Worm (Caenorhabditis elegans) whole organism, L4 larva: ENCODE measurements around the gene chst-1.

Source experiments
- F44E2.7 ChIP-seq: fragments of 200-800 bp; sonication (Bioruptor generic); IDR thresholded peaks from 2 replicates; pipeline ENCODE4 v2.1.2; 2022; ENCODE audit warnings: missing genetic modification characterization, missing compliant biosample characterization
- ceh-28 ChIP-seq: fragments of 150-350 bp; optimal IDR thresholded peaks from 2 replicates; lab custom pipeline; 2014; ENCODE audit warnings: missing biosample characterization, missing genetic modification reagents, missing genetic modification characterization
- ceh-82 ChIP-seq: sonication (generic microtip); optimal IDR thresholded peaks from 2 replicates; lab custom pipeline; 2017; ENCODE audit warnings: missing biosample characterization, missing genetic modification characterization
- ces-1 ChIP-seq: fragments of 150-350 bp; sonication (generic microtip); optimal IDR thresholded peaks from 4 replicates; lab custom pipeline; 2014; ENCODE audit warnings: missing biosample characterization, missing genetic modification reagents, missing genetic modification characterization
- dmd-9 ChIP-seq: fragments of 200-800 bp; sonication (Bioruptor generic); IDR thresholded peaks from 2 replicates; pipeline ENCODE4 v1.3.6; 2022; ENCODE audit warnings: missing genetic modification reagents, missing genetic modification characterization, missing compliant biosample characterization
- egl-27 ChIP-seq: sonication (generic microtip); optimal IDR thresholded peaks from 3 replicates; lab custom pipeline; 2017; ENCODE audit warnings: missing biosample characterization, missing genetic modification reagents, missing genetic modification characterization
- nhr-237 ChIP-seq: sonication (generic microtip); optimal IDR thresholded peaks from 2 replicates; lab custom pipeline; 2017; ENCODE audit warnings: missing biosample characterization, missing genetic modification characterization
- nhr-25 ChIP-seq: sonication (generic microtip); optimal IDR thresholded peaks from 2 replicates; lab custom pipeline; 2017; ENCODE audit warnings: missing genetic modification characterization, mild to moderate bottlenecking, missing compliant biosample characterization, antibody characterized with exemption, moderate library complexity, borderline replicate concordance; ENCODE audit not compliant: insufficient read depth
- nhr-77 ChIP-seq: fragments of 150-350 bp; optimal IDR thresholded peaks from 2 replicates; lab custom pipeline; 2014; ENCODE audit warnings: missing biosample characterization, missing genetic modification characterization
- snpc-4 ChIP-seq: fragments of 150-350 bp; optimal IDR thresholded peaks from 2 replicates; lab custom pipeline; 2014; ENCODE audit warnings: missing biosample characterization, missing genetic modification characterization
- zfp-2 ChIP-seq: sonication (generic microtip); optimal IDR thresholded peaks from 2 replicates; lab custom pipeline; 2016; ENCODE audit warnings: mild to moderate bottlenecking, missing genetic modification characterization, missing compliant biosample characterization

DNA sequence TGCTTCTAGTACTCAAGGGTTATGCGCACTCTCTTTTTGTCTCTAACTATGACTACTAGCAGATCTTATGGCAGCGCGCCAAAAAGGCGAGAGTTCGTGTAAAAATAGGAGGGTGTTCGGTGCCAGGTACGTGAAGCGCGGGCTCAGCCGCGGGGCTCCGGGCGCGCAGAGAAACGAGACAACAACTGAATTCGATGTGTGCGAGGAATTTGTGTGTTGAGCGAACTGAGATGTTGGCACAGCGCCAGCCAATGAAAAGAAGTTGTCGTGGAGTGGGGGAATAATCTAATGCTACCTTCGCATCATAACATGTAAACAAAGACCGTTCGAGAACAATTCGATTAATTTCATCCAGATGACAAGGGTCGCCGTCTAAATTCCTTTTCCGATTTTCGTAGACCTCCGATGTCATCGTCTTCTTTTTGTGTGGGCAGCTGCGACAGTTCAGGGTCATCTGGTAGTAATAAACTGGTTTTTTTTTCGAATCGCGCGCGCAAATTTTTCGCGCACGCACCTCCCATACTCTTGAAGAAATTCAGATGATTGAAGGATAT lies 24.7 kb upstream of the chst-1 start:
- TF ChIP-seq nhr-25 (tag; lab: Kevin White, UChicago) (peak; percentile 42), snpc-4 (tag; lab: Kevin White, UChicago) (no peak), dmd-9 (GFP tag; lab: Robert Waterston, UW) (no peak), nhr-77 (tag; lab: Kevin White, UChicago) (peak; percentile 16), ceh-28 (tag; lab: Kevin White, UChicago) (no peak), zfp-2 (tag; lab: Kevin White, UChicago) (no peak), ceh-82 (tag; lab: Kevin White, UChicago) (no peak), egl-27 (tag; lab: Kevin White, UChicago) (no peak), nhr-237 (no peak), F44E2.7 (GFP tag; lab: Robert Waterston, UW) (no peak), ces-1 (GFP tag; lab: Kevin White, UChicago) (no peak)
